Fruit fly (Drosophila melanogaster): ENCODE results near the gene CG34150.

The CG34150 gene

dm6 chr3R:24767667-24768340 lies 46.3 kb upstream of the CG34150 start:
- TF ChIP-seq woc (GFP tag; optimal IDR thresholded peaks at IDR 0.05) (no peak), N (GFP tag; optimal IDR thresholded peaks at IDR 0.05) (no peak), usp (GFP tag; optimal IDR thresholded peaks at IDR 0.05) (no peak), ey (GFP tag; optimal IDR thresholded peaks at IDR 0.05) (no peak), Vsx2 (GFP tag; optimal IDR thresholded peaks at IDR 0.05; ENCODE audit: partially characterized antibody) (no peak), Abd-B (GFP tag; optimal IDR thresholded peaks at IDR 0.05) (no peak), HLH106 (tag; optimal IDR thresholded peaks at IDR 0.05) (no peak), CG9705 (GFP tag; optimal IDR thresholded peaks at IDR 0.05) (no peak), dmrt93B (GFP tag; optimal IDR thresholded peaks at IDR 0.05) (no peak), Dif (GFP tag; optimal IDR thresholded peaks at IDR 0.05; ENCODE audit: partially characterized antibody) (peak; percentile 64), Sp1 (GFP tag; optimal IDR thresholded peaks at IDR 0.05) (no peak), psq (GFP tag; optimal IDR thresholded peaks at IDR 0.05) (no peak), foxo (GFP tag; optimal IDR thresholded peaks at IDR 0.05) (no peak), Mio (GFP tag; optimal IDR thresholded peaks at IDR 0.05) (no peak), Hr78 (GFP tag; optimal IDR thresholded peaks at IDR 0.05) (no peak), dl (GFP tag; optimal IDR thresholded peaks at IDR 0.05; ENCODE audit: insufficient read depth in 1 of 2, partially characterized antibody in 2 of 2) (peak; percentile 61 to 66), brk (GFP tag; optimal IDR thresholded peaks at IDR 0.05) (no peak)

DNA sequence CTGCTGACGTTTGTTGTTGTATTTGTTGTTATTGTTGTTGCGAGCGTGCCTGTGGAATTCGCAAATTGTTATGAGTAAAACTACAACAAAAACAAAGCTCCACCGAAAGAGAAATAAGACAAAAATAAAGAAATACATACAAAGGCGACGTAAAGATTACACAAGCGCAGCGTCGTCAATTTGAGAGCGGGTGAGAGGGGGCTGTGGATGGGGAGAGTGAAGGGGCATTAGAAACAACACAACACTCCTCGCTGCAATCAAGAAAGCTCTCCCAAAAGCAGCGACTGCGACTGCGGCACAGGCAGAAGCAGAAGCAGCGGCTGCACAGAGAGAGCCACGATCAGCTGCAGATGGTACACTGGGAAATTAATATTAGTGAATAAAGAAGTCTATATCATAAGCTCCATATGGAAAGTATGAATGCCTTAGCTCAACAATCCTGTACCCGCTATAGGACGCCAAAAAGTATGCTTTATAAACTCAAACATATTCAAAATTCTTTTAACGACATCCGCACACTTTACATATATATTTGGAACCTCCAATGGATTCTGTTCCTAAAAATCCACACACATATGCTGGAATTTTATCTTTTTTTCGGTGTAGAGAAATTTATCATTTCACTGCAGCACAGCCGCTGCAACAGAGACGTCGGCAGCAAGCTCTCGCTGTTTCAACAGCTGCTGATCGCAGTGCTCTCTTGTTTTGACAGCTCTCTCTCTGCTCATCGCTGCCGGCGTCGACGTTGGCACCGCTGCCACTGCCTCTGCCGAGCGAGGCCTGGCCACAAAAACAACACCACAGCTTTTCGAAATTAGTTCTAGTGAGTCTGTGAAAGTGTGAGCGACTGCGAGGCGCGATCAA lies 45.3 kb upstream of the CG34150 start, which contains the start of gene CG13631:
CG13631 (plus strand) TSS at position 814 of the 864 bp plus-strand sequence.
- no peak for TF ChIP-seq Abd-B (GFP tag; optimal IDR thresholded peaks at IDR 0.05)
- TF ChIP-seq woc (GFP tag; optimal IDR thresholded peaks at IDR 0.05): peak; percentile 90
- peak; percentile 65 to 98 for TF ChIP-seq foxo (GFP tag; optimal IDR thresholded peaks at IDR 0.05)
- TF ChIP-seq Jra (GFP tag; optimal IDR thresholded peaks at IDR 0.05): peak; percentile 92
- TF ChIP-seq pan (optimal IDR thresholded peaks at IDR 0.05): no peak
- TF ChIP-seq usp (GFP tag; optimal IDR thresholded peaks at IDR 0.05): no peak
- peak; percentile 97 for TF ChIP-seq h (GFP tag; optimal IDR thresholded peaks at IDR 0.05)
- TF ChIP-seq sv (GFP tag; optimal IDR thresholded peaks at IDR 0.05): peak; percentile 92
- no peak for TF ChIP-seq Myc (optimal IDR thresholded peaks at IDR 0.05)
- TF ChIP-seq dsf (GFP tag; optimal IDR thresholded peaks at IDR 0.05; ENCODE audit: borderline replicate concordance): peak; percentile 75
- peak; percentile 49 for TF ChIP-seq CrebA (GFP tag; optimal IDR thresholded peaks at IDR 0.05; ENCODE audit: borderline replicate concordance)
- TF ChIP-seq lola (GFP tag; optimal IDR thresholded peaks at IDR 0.05): no peak
- TF ChIP-seq Dfd (GFP tag; optimal IDR thresholded peaks at IDR 0.05): peak; percentile 52
- peak; percentile 94 for TF ChIP-seq Hnf4 (GFP tag; optimal IDR thresholded peaks at IDR 0.05)
- TF ChIP-seq br (GFP tag; optimal IDR thresholded peaks at IDR 0.05): peak; percentile 97
- peak; percentile 92 for TF ChIP-seq Sp1 (GFP tag; optimal IDR thresholded peaks at IDR 0.05)
- peak; percentile 56 for TF ChIP-seq Rel (GFP tag; optimal IDR thresholded peaks at IDR 0.05)
- peak; percentile 59 for TF ChIP-seq Rel (tag; optimal IDR thresholded peaks at IDR 0.05)
- TF ChIP-seq Mio (GFP tag; optimal IDR thresholded peaks at IDR 0.05): peak; percentile 76
- peak; percentile 76 for TF ChIP-seq Hr83 (GFP tag; optimal IDR thresholded peaks at IDR 0.05; ENCODE audit: poor library complexity, severe bottlenecking)
- peak; percentile 97 for TF ChIP-seq OdsH (GFP tag; optimal IDR thresholded peaks at IDR 0.05)
- TF ChIP-seq Vsx2 (GFP tag; optimal IDR thresholded peaks at IDR 0.05; ENCODE audit: partially characterized antibody): no peak
- peak; percentile 87 for TF ChIP-seq brk (GFP tag; optimal IDR thresholded peaks at IDR 0.05)
- peak; percentile 91 for TF ChIP-seq tai (GFP tag; optimal IDR thresholded peaks at IDR 0.05)
- TF ChIP-seq GATAd (GFP tag; optimal IDR thresholded peaks at IDR 0.05): peak; percentile 73
- TF ChIP-seq N (GFP tag; optimal IDR thresholded peaks at IDR 0.05): no peak
- TF ChIP-seq CG32264 (GFP tag; optimal IDR thresholded peaks at IDR 0.05): peak; percentile 86
- TF ChIP-seq Dif (GFP tag; optimal IDR thresholded peaks at IDR 0.05; ENCODE audit: partially characterized antibody): peak; percentile 53
- TF ChIP-seq psq (GFP tag; optimal IDR thresholded peaks at IDR 0.05): peak; percentile 93
- TF ChIP-seq fru (GFP tag; optimal IDR thresholded peaks at IDR 0.05): peak; percentile 98
- TF ChIP-seq Hr78 (GFP tag; optimal IDR thresholded peaks at IDR 0.05): no peak
- peak; percentile 77 for TF ChIP-seq sage (GFP tag; optimal IDR thresholded peaks at IDR 0.05)
- TF ChIP-seq rgr (GFP tag; optimal IDR thresholded peaks at IDR 0.05): peak; percentile 97
- no peak for TF ChIP-seq jim (GFP tag; optimal IDR thresholded peaks at IDR 0.05)
- peak; percentile 97 for TF ChIP-seq HLH106 (tag; optimal IDR thresholded peaks at IDR 0.05)
- TF ChIP-seq dl (GFP tag; optimal IDR thresholded peaks at IDR 0.05; ENCODE audit: insufficient read depth in 1 of 2, partially characterized antibody in 2 of 2): peak; percentile 30 to 81
- TF ChIP-seq CG9705 (GFP tag; optimal IDR thresholded peaks at IDR 0.05): peak; percentile 87
- TF ChIP-seq ey (GFP tag; optimal IDR thresholded peaks at IDR 0.05): peak; percentile 98
- TF ChIP-seq dmrt93B (GFP tag; optimal IDR thresholded peaks at IDR 0.05): peak; percentile 96
